Comparison of ENCODE assay signal across 2 fruit fly cellular contexts in genomic region chrX:16716649-16717048, dm6.
TF ChIP-seq lines count a peak whose summit lies in the region.

No protein-coding gene starts in this region.

TF ChIP-seq in whole organism, prepupa, 60 proteins besides CTCF, POLR2A, EP300 and RAD21:
- TF ChIP-seq vri (GFP tag; optimal IDR thresholded peaks at IDR 0.05; lab: Kevin White, UChicago) = peak; percentile 53
- peak; percentile 81 for TF ChIP-seq svp (GFP tag; lab: Kevin White, UChicago)
- TF ChIP-seq fd85E (GFP tag; optimal IDR thresholded peaks at IDR 0.05; lab: Kevin White, UChicago) = no peak

TF ChIP-seq in whole organism, wandering third instar larva, 38 proteins besides CTCF, POLR2A, EP300 and RAD21:
- TF ChIP-seq Rel (GFP tag; optimal IDR thresholded peaks at IDR 0.05; lab: Kevin White, UChicago) (no peak), Rel (tag; optimal IDR thresholded peaks at IDR 0.05; lab: Kevin White, UChicago) (peak; percentile 58), tai (GFP tag; optimal IDR thresholded peaks at IDR 0.05; lab: Kevin White, UChicago) (no peak)
